Fruit fly (Drosophila melanogaster) whole organism, prepupa: ENCODE data around the gene CG32036.

Experiments used
- Blimp-1 ChIP-seq: fragments of 200-800 bp; sonication (Bioruptor generic); optimal IDR thresholded peaks from 3 replicates; lab custom pipeline; 2017; ENCODE audit warnings: missing biosample characterization, missing genetic modification characterization, mild to moderate bottlenecking, moderate library complexity, missing genetic modification reagents
- CG16779 ChIP-seq: fragments of 200-800 bp; sonication (Bioruptor generic); optimal IDR thresholded peaks from 3 replicates; lab custom pipeline; 2017; ENCODE audit warnings: missing biosample characterization, mild to moderate bottlenecking, missing genetic modification characterization
- CG3032 ChIP-seq: fragments of 200-800 bp; optimal IDR thresholded peaks from 2 replicates; lab custom pipeline; 2019; ENCODE audit warnings: missing biosample characterization, mild to moderate bottlenecking, missing genetic modification characterization, moderate library complexity
- CG8632 ChIP-seq: fragments of 200-800 bp; sonication (Bioruptor generic); optimal IDR thresholded peaks from 3 replicates; lab custom pipeline; 2016; ENCODE audit warnings: missing biosample characterization, missing genetic modification characterization
- Eip75B ChIP-seq: fragments of 200-800 bp; sonication (Bioruptor generic); optimal IDR thresholded peaks from 3 replicates; lab custom pipeline; 2016; ENCODE audit warnings: missing biosample characterization, missing genetic modification characterization
- Hr38 ChIP-seq: sonication (Bioruptor generic); optimal IDR thresholded peaks from 2 replicates; lab custom pipeline; 2016; ENCODE audit warnings: missing biosample characterization, missing genetic modification characterization
- Lpt ChIP-seq: fragments of 200-800 bp; sonication (Bioruptor generic); optimal IDR thresholded peaks from 3 replicates; lab custom pipeline; 2016; ENCODE audit warnings: missing biosample characterization, missing genetic modification characterization
- Sox14 ChIP-seq: fragments of 200-800 bp; sonication (Bioruptor generic); optimal IDR thresholded peaks from 3 replicates; lab custom pipeline; 2016; ENCODE audit warnings: missing biosample characterization, missing genetic modification characterization
- cyc ChIP-seq: fragments of 200-800 bp; sonication (Bioruptor generic); optimal IDR thresholded peaks from 3 replicates; lab custom pipeline; 2016; ENCODE audit warnings: missing biosample characterization, missing genetic modification characterization
- fd59A ChIP-seq: fragments of 200-800 bp; sonication (Bioruptor generic); optimal IDR thresholded peaks from 2 replicates; lab custom pipeline; 2017; ENCODE audit warnings: missing biosample characterization, mild to moderate bottlenecking, missing genetic modification characterization, missing genetic modification reagents
- topi ChIP-seq: fragments of 200-800 bp; sonication (Bioruptor generic); optimal IDR thresholded peaks from 3 replicates; lab custom pipeline; 2016; ENCODE audit warnings: missing biosample characterization, missing genetic modification characterization

DNA sequence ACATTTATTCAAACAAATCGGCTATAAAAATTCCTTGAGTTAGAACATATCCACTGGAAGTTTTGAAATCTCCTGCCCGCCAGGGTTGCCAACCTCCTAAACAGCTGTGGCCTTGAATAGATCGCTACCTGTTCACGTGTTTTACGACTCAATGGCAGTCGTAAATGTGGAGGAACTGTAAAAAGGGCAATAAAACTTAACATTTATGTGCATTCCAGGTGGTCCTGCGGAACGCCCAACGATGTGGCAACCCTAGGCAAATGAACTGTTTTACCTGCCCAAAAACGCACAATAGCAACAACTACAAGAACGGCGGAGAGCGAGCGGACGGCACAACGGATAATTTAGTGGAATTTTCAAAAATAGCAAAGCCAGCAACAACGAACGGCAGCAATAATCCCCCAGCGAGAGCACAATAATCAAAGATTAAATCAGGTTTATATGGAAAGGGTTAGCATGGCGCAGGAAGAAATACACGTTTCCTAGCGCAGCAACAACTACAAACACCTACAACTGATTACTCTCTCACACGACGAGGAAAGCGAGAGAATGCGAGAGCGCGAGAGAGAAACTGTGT lies 27.3 kb downstream of the CG32036 start:
- no peak for TF ChIP-seq topi (GFP tag; lab: Kevin White, UChicago)
- TF ChIP-seq Sox14, result peak; percentile 4
- TF ChIP-seq Lpt (GFP tag; lab: Kevin White, UChicago), result no peak
- TF ChIP-seq CG8632 (GFP tag; lab: Kevin White, UChicago), result no peak
- no peak for TF ChIP-seq Blimp-1
- no peak for TF ChIP-seq Eip75B (GFP tag; lab: Kevin White, UChicago)
- no peak for TF ChIP-seq Hr38 (GFP tag; lab: Kevin White, UChicago)
- no peak for TF ChIP-seq CG16779 (tag; lab: Kevin White, UChicago)
- no peak for TF ChIP-seq CG3032 (tag; lab: Kevin White, UChicago)
- TF ChIP-seq fd59A (GFP tag; lab: Kevin White, UChicago), result no peak
- no peak for TF ChIP-seq cyc (GFP tag; lab: Kevin White, UChicago)
